Worm (Caenorhabditis elegans): Measurements from ENCODE around the gene dnj-20.

dnj-20 gene

DNA sequence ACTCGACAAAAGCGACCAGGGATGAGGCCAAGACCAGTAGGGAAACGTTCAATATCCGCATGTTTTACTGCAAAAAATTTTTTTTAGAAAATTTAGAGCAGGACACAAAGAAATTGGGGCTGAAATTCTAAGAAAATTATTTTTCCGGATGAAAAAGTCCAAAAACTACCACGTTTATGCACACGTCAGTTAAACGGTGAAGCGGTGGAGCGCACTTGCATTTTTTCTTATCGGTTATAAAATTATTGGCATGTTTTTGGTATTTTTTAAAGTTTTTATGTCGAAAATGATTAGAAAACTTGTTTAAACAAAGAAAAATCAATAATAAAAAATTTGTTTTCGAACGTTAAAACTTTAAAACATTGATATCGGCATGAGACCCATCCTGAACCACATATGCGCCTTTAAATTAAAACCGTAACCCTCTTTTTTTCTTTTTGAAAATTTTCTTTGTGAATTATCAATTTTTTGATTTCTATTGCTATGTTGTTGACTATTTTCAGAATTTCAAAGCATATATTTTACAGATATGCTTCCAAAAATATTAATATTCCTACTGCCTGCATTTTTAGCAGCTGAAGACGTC, at the start of gene dnj-20, which contains the start of gene ZK1307.8:
Gene dnj-20, minus strand, starts transcription at position 67 of the 586 bp plus-strand sequence.
Gene ZK1307.8, plus strand, starts transcription at position 504 of the 586 bp plus-strand sequence.
- TF ChIP-seq mep-1 (tag; optimal IDR thresholded peaks at IDR 0.05), result peak; percentile 8
- TF ChIP-seq unc-39 (tag; optimal IDR thresholded peaks at IDR 0.05), result no peak
- TF ChIP-seq ces-1 (GFP tag; optimal IDR thresholded peaks at IDR 0.05), result peak; percentile 10
- no peak for TF ChIP-seq mab-5 (tag; optimal IDR thresholded peaks at IDR 0.05)

DNA sequence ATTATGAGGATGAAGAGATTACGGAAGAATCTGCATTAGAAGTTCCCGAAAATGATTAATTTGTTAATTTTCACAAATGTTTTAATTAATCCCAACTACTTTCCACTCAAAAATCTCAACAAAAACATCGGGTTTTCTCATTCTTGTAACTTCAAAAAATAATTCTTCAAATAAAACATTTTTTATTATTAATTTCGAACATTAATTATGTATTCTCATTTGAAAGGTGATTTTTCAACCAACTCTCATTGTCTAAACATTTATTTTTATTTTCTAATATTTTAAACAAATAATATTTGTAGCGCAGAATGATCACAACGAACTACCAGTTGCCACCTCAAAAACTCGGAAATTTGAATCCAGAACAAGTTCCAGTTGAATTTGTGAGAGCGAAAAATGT, 47.3 kb upstream of the dnj-20 start, which contains the start of gene ZK1320.7:
Gene ZK1320.7, plus strand, starts transcription at position 301 of the 400 bp plus-strand sequence.
- TF ChIP-seq elt-1 (tag; optimal IDR thresholded peaks at IDR 0.05; ENCODE audit: borderline replicate concordance, insufficient read depth) (no peak), pha-4 (tag; optimal IDR thresholded peaks at IDR 0.05) (no peak), ceh-39 (tag; optimal IDR thresholded peaks at IDR 0.05) (no peak), bed-3 (GFP tag; optimal IDR thresholded peaks at IDR 0.05) (no peak), ceh-43 (GFP tag; optimal IDR thresholded peaks at IDR 0.05) (no peak), sem-2 (GFP tag; optimal IDR thresholded peaks at IDR 0.05) (no peak), mep-1 (tag; optimal IDR thresholded peaks at IDR 0.05) (no peak), ces-1 (GFP tag; optimal IDR thresholded peaks at IDR 0.05) (no peak), nhr-28 (tag; optimal IDR thresholded peaks at IDR 0.05) (no peak), ham-2 (GFP tag; optimal IDR thresholded peaks at IDR 0.05) (no peak), lin-13 (tag; optimal IDR thresholded peaks at IDR 0.05) (no peak)

DNA sequence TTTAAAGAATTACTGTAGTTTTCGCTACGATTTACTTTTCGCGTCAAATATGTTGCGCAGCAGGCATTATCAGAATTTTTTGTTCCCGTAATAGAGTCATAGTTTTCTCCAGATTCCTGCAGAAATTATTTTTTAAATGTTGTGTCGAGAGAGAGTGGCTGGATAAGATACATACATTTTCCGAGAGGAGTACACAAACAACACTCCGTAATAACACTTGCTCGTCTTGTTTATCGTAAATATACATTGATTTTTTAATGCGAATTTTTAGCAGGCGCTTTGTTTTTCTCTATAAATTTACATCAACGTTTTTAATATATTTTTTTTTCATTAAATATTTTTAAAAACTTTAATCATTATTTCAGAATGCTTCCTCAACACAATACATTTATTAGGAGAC, 45.0 kb upstream of the dnj-20 start, which contains the start of gene taf-8:
Gene taf-8, plus strand, starts transcription at position 360 of the 400 bp plus-strand sequence.
- TF ChIP-seq pha-4 (tag; optimal IDR thresholded peaks at IDR 0.05) (peak; percentile 31), lsy-2 (tag; optimal IDR thresholded peaks at IDR 0.05) (peak; percentile 53), ztf-11 (tag; optimal IDR thresholded peaks at IDR 0.05) (no peak), ces-1 (GFP tag; optimal IDR thresholded peaks at IDR 0.05) (peak; percentile 69)

DNA sequence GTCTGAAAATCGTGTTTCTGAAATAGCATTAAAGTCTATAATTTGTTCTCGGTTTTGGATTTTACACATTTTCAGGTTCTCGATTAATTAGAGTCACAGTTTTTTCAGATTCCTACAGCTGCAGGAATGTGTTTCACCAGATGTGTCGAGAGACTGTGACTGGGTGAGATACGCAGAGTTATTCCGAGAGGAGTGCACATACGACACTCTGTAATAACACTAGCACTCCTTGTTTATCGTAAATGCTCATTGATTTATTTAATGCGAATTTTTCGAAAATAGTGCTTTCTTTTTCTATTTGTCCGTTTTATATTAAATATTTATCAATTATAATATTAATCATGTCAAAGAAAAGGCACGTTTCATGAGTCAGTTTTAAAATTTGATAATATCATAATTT, 43.4 kb upstream of the dnj-20 start, which contains the start of gene ZK1320.11:
Gene ZK1320.11, plus strand, starts transcription at position 243 of the 400 bp plus-strand sequence.
- TF ChIP-seq ces-1 (GFP tag; optimal IDR thresholded peaks at IDR 0.05), result peak; percentile 55
- TF ChIP-seq lsy-2 (tag; optimal IDR thresholded peaks at IDR 0.05), result no peak

DNA sequence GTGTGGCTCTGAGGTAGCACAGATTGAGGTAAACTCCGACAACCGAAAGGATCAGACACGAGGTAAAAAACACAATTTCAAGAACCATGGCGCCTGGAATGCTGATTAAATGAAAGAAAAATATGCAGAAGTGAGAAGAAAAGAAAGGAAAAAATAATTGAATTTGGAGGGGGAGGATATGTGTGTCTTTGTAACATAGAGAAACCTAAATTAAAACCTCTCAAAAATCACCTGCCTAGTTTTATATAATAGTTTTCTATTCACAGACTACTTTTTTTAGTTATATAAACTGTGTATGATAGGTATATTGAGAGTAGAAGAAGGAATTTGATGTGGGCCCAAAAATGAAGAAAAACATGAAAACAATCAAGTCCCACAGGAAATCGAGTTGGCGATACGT, 41.6 kb upstream of the dnj-20 start, which contains the start of gene ZK1320.5:
Gene ZK1320.5, minus strand, starts transcription at position 101 of the 400 bp plus-strand sequence.
- TF ChIP-seq zip-8 (tag; optimal IDR thresholded peaks at IDR 0.05), result no peak
- TF ChIP-seq lin-32 (GFP tag; optimal IDR thresholded peaks at IDR 0.05), result no peak
- no peak for TF ChIP-seq unc-62 (GFP tag; optimal IDR thresholded peaks at IDR 0.05)
- TF ChIP-seq ceh-39 (tag; optimal IDR thresholded peaks at IDR 0.05), result no peak
- no peak for TF ChIP-seq nhr-237 (tag; optimal IDR thresholded peaks at IDR 0.05)
- TF ChIP-seq M03D4.4 (tag; optimal IDR thresholded peaks at IDR 0.05), result no peak
- TF ChIP-seq lin-13 (tag; optimal IDR thresholded peaks at IDR 0.05), result no peak
- TF ChIP-seq sptf-1 (tag; optimal IDR thresholded peaks at IDR 0.05), result no peak

DNA sequence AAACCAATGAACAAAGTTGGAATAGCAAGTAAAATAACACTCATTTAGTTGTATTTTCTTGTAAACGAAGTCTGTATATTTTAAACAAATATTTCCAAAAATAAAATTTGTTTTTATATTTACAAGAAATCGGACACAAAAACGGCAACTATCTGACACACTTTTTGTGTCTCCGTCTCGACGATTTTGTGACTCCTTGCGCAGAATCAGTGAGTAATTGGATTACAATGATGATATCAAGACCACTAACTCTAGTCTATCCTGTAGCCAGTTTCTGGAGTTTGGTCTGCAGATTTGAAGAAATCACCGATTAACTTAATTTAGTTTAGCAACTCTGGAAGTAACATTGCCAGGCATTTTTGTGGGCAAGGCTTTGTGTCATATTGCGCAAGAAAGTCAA, 38.8 kb upstream of the dnj-20 start, which contains the start of gene cyp-13A10:
Gene cyp-13A10, minus strand, starts transcription at position 88 of the 400 bp plus-strand sequence.
- TF ChIP-seq nhr-2 (tag; optimal IDR thresholded peaks at IDR 0.05) (no peak), elt-3 (tag; optimal IDR thresholded peaks at IDR 0.05) (no peak), zip-8 (tag; optimal IDR thresholded peaks at IDR 0.05) (peak; percentile 32), tbx-8 (GFP tag; optimal IDR thresholded peaks at IDR 0.05) (no peak)

DNA sequence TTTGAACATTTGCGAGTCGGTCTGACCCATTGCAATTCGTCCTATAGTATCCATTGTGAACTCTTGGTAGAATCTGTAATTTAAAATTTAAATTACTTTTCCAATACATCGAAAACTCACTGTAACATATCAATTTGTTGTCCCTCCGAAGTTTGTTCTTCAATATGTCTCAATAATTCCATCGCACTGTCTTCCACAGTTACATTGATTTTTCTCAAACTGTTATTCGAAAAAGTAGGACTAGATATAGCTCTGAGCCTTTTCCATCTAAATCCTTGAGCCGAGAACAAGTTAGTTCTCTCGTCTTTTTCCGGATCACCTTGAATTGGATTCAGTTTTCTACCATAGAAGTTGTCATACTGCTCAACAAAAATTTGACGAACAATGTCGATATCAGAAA, 38.2 kb upstream of the dnj-20 start:
- TF ChIP-seq nhr-76 (tag; optimal IDR thresholded peaks at IDR 0.05), result no peak

DNA sequence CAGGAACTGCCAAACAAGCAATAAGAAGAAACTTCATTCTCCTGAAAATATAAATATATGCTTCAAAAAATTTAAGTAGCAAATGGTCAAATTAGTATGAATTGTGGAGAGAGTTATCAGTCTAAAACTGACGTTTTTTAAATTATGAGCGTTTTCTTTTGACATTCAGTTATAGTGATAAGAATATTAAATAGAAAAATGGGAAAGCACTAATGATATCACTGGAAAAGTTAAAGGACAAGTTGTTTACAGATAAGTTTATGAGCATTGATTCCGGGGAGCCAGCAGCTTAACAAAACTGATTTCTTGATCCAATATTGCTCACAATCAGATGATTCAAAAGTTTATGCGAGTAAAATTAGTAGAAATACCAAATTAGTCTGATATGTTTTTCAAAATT, 36.4 kb upstream of the dnj-20 start, which contains the start of gene ZK1320.3:
Gene ZK1320.3, minus strand, starts transcription at position 41 of the 400 bp plus-strand sequence.
- TF ChIP-seq zip-8 (tag; optimal IDR thresholded peaks at IDR 0.05) (no peak), sptf-1 (tag; optimal IDR thresholded peaks at IDR 0.05) (no peak), lin-13 (tag; optimal IDR thresholded peaks at IDR 0.05) (no peak), nhr-12 (tag; optimal IDR thresholded peaks at IDR 0.05) (no peak), unc-62 (GFP tag; optimal IDR thresholded peaks at IDR 0.05) (no peak), cnd-1 (tag; optimal IDR thresholded peaks at IDR 0.05) (no peak), pha-4 (tag; optimal IDR thresholded peaks at IDR 0.05) (no peak), ceh-39 (tag; optimal IDR thresholded peaks at IDR 0.05) (no peak), nhr-2 (tag; optimal IDR thresholded peaks at IDR 0.05) (no peak), ceh-83 (GFP tag; optimal IDR thresholded peaks at IDR 0.05) (no peak), mep-1 (tag; optimal IDR thresholded peaks at IDR 0.05) (no peak), nhr-237 (tag; optimal IDR thresholded peaks at IDR 0.05) (no peak), blmp-1 (tag; optimal IDR thresholded peaks at IDR 0.05) (no peak), lsy-2 (tag; optimal IDR thresholded peaks at IDR 0.05) (no peak)
